Worm (Caenorhabditis elegans) whole organism, L4 larva: Measurements from ENCODE around the gene lido-7.

Experiments
- T26A8.4 ChIP-seq: fragments of 200-800 bp; sonication (Bioruptor generic); IDR thresholded peaks from 2 replicates; pipeline ENCODE4 v1.3.6; 2022; ENCODE audit warnings: missing genetic modification characterization, missing compliant biosample characterization
- ceh-28 ChIP-seq: fragments of 150-350 bp; optimal IDR thresholded peaks from 2 replicates; lab custom pipeline; 2014; ENCODE audit warnings: missing biosample characterization, missing genetic modification reagents, missing genetic modification characterization
- ceh-82 ChIP-seq: sonication (generic microtip); optimal IDR thresholded peaks from 2 replicates; lab custom pipeline; 2017; ENCODE audit warnings: missing biosample characterization, missing genetic modification characterization
- lin-39 ChIP-seq: fragments of 150-350 bp; optimal IDR thresholded peaks from 2 replicates; lab custom pipeline; 2014; ENCODE audit warnings: missing biosample characterization, missing genetic modification reagents, missing genetic modification characterization
- pha-4 ChIP-seq, 2 experiments: fragments of 150-350 bp in 1 of 2; fragments of 200-800 bp in 1 of 2; sonication (Bioruptor generic) in 1 of 2; IDR thresholded peaks in 1 of 2; optimal IDR thresholded peaks in 1 of 2; 2 replicates each; pipeline versions ENCODE4 v1.3.6 to Lab custom; 2014 to 2022; ENCODE audit warnings: missing genetic modification characterization in 2 of 2, missing genetic modification reagents in 2 of 2, missing biosample characterization in 1 of 2, missing compliant biosample characterization in 1 of 2
- pqm-1 ChIP-seq: sonication (generic microtip); optimal IDR thresholded peaks from 2 replicates; lab custom pipeline; 2017; ENCODE audit warnings: missing biosample characterization, missing genetic modification characterization
- snpc-1.2 ChIP-seq: fragments of 200-800 bp; sonication (Bioruptor generic); IDR thresholded peaks from 2 replicates; pipeline ENCODE4 v1.3.6; 2022; ENCODE audit warnings: missing genetic modification reagents, missing genetic modification characterization, missing compliant biosample characterization
- unc-130 ChIP-seq: sonication (generic microtip); optimal IDR thresholded peaks from 2 replicates; lab custom pipeline; 2016; ENCODE audit warnings: missing genetic modification reagents, missing genetic modification characterization, missing compliant biosample characterization

ce11 chrII:2973940-2974402 lies 14.1 kb upstream of the lido-7 start:
- TF ChIP-seq pha-4 (GFP tag; IDR thresholded peaks at IDR 0.05; lab: Robert Waterston, UW), result peak; percentile 100
- TF ChIP-seq pha-4 (tag; optimal IDR thresholded peaks at IDR 0.05; lab: Kevin White, UChicago), result peak; percentile 2
- TF ChIP-seq ceh-82 (tag; lab: Kevin White, UChicago), result no peak
- peak; percentile 58; the same call in 1 of the 2 replicates for TF ChIP-seq snpc-1.2 (GFP tag; lab: Robert Waterston, UW)
- TF ChIP-seq T26A8.4 (GFP tag; lab: Robert Waterston, UW), result peak; percentile 96
- no peak for TF ChIP-seq lin-39
- no peak for TF ChIP-seq ceh-28 (tag; lab: Kevin White, UChicago)
- no peak for TF ChIP-seq unc-130
- TF ChIP-seq pqm-1, result peak; percentile 31
